Worm (Caenorhabditis elegans): ENCODE results near the gene srh-201.

srh-201 gene

DNA sequence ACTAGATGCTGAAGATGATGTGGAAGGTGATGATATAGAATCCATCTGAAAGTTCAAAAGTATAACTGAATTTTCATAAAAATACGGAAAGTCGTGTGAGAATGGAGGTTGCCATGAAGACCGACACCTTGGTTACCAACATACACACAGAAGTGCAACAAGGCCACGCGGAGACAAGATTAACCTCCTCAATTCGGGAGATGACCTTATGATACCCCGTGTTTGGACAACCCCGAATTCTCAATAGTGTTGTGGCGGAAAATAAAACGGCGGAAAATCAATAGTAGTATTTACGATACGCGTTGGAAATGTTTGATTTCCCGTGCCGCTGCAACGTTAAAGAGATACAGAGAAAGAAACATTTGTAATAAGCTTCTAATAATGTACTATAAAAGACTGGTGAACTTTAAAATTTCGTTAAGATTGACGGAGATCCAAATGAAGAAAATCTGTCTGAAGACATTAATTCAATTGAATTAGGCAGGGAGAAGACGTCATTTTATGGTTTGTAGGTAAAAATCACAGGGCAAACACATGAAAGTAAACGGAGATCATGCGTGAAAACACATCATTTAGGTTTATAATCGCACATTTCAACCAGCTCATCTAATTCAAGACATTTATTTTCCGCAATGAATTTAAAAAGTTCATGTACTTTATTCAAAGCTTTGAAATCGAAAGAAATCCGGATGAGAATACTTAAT, 49.5 kb downstream of the srh-201 start, which contains the start of gene nhr-44:
nhr-44 (minus strand) TSS at position 51 of the 704 bp plus-strand sequence.
- no peak for TF ChIP-seq T22C8.4 (GFP tag; IDR thresholded peaks at IDR 0.05)

Data from whole organism, midembryonic.